Fruit fly (Drosophila melanogaster) whole organism, adult: ENCODE results near the gene CG1273.

Experiments used
- CG1620 ChIP-seq: fragments of 200-800 bp; sonication (Bioruptor generic); optimal IDR thresholded peaks from 2 replicates; lab custom pipeline; 2016; ENCODE audit warnings: missing biosample characterization, missing genetic modification characterization
- CG5204 ChIP-seq: fragments of 200-800 bp; sonication (Bioruptor generic); optimal IDR thresholded peaks from 2 replicates; lab custom pipeline; 2016; ENCODE audit warnings: missing biosample characterization, missing genetic modification characterization
- Hr96 ChIP-seq: fragments of 200-800 bp; sonication (Bioruptor generic); optimal IDR thresholded peaks from 2 replicates; lab custom pipeline; 2016; ENCODE audit warnings: missing biosample characterization, missing genetic modification characterization
- cnc ChIP-seq, 2 experiments: fragments of >200 bp; optimal IDR thresholded peaks; 2 replicates each; lab custom pipeline; 2017

DNA sequence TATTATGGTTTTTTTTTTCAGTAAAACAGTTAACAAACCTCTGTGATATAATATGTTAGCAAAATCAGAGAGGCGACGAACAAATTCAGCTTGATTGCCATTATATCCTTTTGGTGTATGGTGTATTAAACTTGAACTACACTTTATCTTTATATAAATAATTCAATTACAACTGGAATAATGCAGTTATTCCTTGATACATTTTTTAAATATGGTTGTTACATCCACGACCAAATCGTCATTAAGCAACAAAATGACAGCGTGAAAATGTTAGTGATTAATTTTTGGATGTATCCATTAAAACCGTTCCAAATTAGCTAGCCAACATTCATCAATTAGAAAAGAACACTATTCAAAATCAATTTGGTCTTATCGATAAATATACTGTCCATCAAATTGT, 3.9 kb downstream of the CG1273 start, which contains the start of gene CG33764:
- TF ChIP-seq CG1620 (GFP tag; lab: Kevin White, UChicago) (no peak), cnc (optimal IDR thresholded peaks at IDR 0.05; lab: Kevin White, UChicago) (no peak), Hr96 (no peak), CG5204 (GFP tag; lab: Kevin White, UChicago) (no peak)
